Fruit fly (Drosophila melanogaster) whole organism, embryonic: ENCODE measurements around the gene mthl14.

Experiments
- CG13287 ChIP-seq: fragments of 200-800 bp; sonication (Bioruptor generic); IDR thresholded peaks from 2 replicates; pipeline ENCODE4 v1.3.6; 2022; ENCODE audit warnings: missing biosample characterization, missing genetic modification characterization; ENCODE audit not compliant: partially characterized antibody
- CG13894 ChIP-seq: fragments of 200-800 bp; sonication (Bioruptor generic); optimal IDR thresholded peaks from 3 replicates; lab custom pipeline; 2018; ENCODE audit warnings: missing biosample characterization, mild to moderate bottlenecking, missing genetic modification characterization, moderate library complexity
- CG15011 ChIP-seq: fragments of 200-800 bp; sonication (Bioruptor generic); optimal IDR thresholded peaks from 3 replicates; lab custom pipeline; 2018; ENCODE audit warnings: missing biosample characterization, mild to moderate bottlenecking, missing genetic modification characterization
- CG17829 ChIP-seq: fragments of 200-800 bp; optimal IDR thresholded peaks from 2 replicates; lab custom pipeline; 2019; ENCODE audit warnings: missing biosample characterization, mild to moderate bottlenecking, missing genetic modification characterization, moderate library complexity
- CG2202 ChIP-seq: fragments of 200-800 bp; sonication (Bioruptor generic); optimal IDR thresholded peaks from 2 replicates; lab custom pipeline; 2018; ENCODE audit warnings: missing biosample characterization, mild to moderate bottlenecking, missing genetic modification characterization
- CG30431 ChIP-seq: fragments of 200-800 bp; sonication (Bioruptor generic); optimal IDR thresholded peaks from 2 replicates; lab custom pipeline; 2017; ENCODE audit warnings: missing biosample characterization, missing genetic modification characterization
- CG3065 ChIP-seq: fragments of 200-800 bp; sonication (Bioruptor generic); optimal IDR thresholded peaks from 2 replicates; lab custom pipeline; 2016; ENCODE audit warnings: missing biosample characterization, missing genetic modification characterization
- CG34376 ChIP-seq: fragments of 200-800 bp; sonication (Bioruptor generic); optimal IDR thresholded peaks from 2 replicates; lab custom pipeline; 2018; ENCODE audit warnings: missing biosample characterization, mild to moderate bottlenecking, missing genetic modification characterization
- CG34422 ChIP-seq: fragments of 200-800 bp; sonication (Bioruptor generic); IDR thresholded peaks from 3 replicates; pipeline ENCODE4 v1.3.6; 2022; ENCODE audit warnings: missing biosample characterization, missing genetic modification characterization
- CG5180 ChIP-seq: fragments of 200-800 bp; sonication (Bioruptor generic); optimal IDR thresholded peaks from 3 replicates; lab custom pipeline; 2017; ENCODE audit warnings: missing biosample characterization, missing genetic modification characterization, mild to moderate bottlenecking, moderate library complexity, missing genetic modification reagents
- CG5953 ChIP-seq: fragments of 200-800 bp; sonication (Bioruptor generic); IDR thresholded peaks from 2 replicates; pipeline ENCODE4 v1.3.6; 2022; ENCODE audit warnings: missing biosample characterization, missing genetic modification characterization
- CG8290 ChIP-seq, 3 experiments: fragments of 200-800 bp; sonication (Bioruptor generic); optimal IDR thresholded peaks; 2 replicates each; lab custom pipeline; 2016 to 2019; ENCODE audit warnings: missing biosample characterization in 3 of 3, missing genetic modification characterization in 3 of 3, mild to moderate bottlenecking in 2 of 3, moderate library complexity in 1 of 3
- CG9876 ChIP-seq: fragments of 200-800 bp; sonication (Bioruptor generic); optimal IDR thresholded peaks from 2 replicates; lab custom pipeline; 2016; ENCODE audit warnings: missing biosample characterization, missing genetic modification characterization
- Dbx ChIP-seq: fragments of 200-800 bp; sonication (Bioruptor generic); IDR thresholded peaks from 3 replicates; pipeline ENCODE4 v1.3.6; 2022; ENCODE audit warnings: missing biosample characterization, missing genetic modification characterization
- HLH4C ChIP-seq: fragments of 200-800 bp; sonication (Bioruptor generic); IDR thresholded peaks from 3 replicates; pipeline ENCODE4 v1.3.6; 2022; ENCODE audit warnings: missing biosample characterization, missing genetic modification characterization; ENCODE audit not compliant: partially characterized antibody
- HLHmδ ChIP-seq: fragments of 200-800 bp; sonication (Bioruptor generic); optimal IDR thresholded peaks from 2 replicates; lab custom pipeline; 2018; ENCODE audit warnings: missing biosample characterization, mild to moderate bottlenecking, missing genetic modification characterization, moderate library complexity
- HmgD ChIP-seq: fragments of 200-800 bp; sonication (Bioruptor generic); optimal IDR thresholded peaks from 3 replicates; lab custom pipeline; 2016; ENCODE audit warnings: missing biosample characterization, missing genetic modification characterization
- Jarid2 ChIP-seq: fragments of 200-800 bp; sonication (Bioruptor generic); optimal IDR thresholded peaks from 3 replicates; lab custom pipeline; 2017; ENCODE audit warnings: mild to moderate bottlenecking, missing biosample characterization, missing genetic modification reagents, missing genetic modification characterization
- MTF-1 ChIP-seq: fragments of 200-800 bp; sonication (Bioruptor generic); optimal IDR thresholded peaks from 2 replicates; lab custom pipeline; 2018; ENCODE audit warnings: missing biosample characterization, mild to moderate bottlenecking, missing genetic modification characterization, borderline replicate concordance
- Max ChIP-seq: fragments of 200-800 bp; sonication (Bioruptor generic); optimal IDR thresholded peaks from 2 replicates; lab custom pipeline; 2016; ENCODE audit warnings: missing biosample characterization, mild to moderate bottlenecking, missing genetic modification characterization
- Med ChIP-seq: fragments of 200-800 bp; sonication (Bioruptor generic); peaks from one replicate; lab custom pipeline; 2016; ENCODE audit warnings: missing biosample characterization, missing genetic modification characterization, mild to moderate bottlenecking, inconsistent platforms, moderate library complexity
- Nf-YC ChIP-seq: fragments of 200-800 bp; optimal IDR thresholded peaks from 3 replicates; lab custom pipeline; 2019; ENCODE audit warnings: missing biosample characterization, mild to moderate bottlenecking, missing genetic modification characterization, moderate library complexity
- Opbp ChIP-seq: fragments of 200-800 bp; sonication (Bioruptor generic); IDR thresholded peaks from 3 replicates; pipeline ENCODE4 v1.3.6; 2022; ENCODE audit warnings: missing biosample characterization, missing genetic modification characterization; ENCODE audit not compliant: partially characterized antibody
- Optix ChIP-seq: fragments of 200-800 bp; sonication (Bioruptor generic); IDR thresholded peaks from 3 replicates; pipeline ENCODE4 v1.3.6; 2022; ENCODE audit warnings: missing biosample characterization, missing genetic modification characterization
- Scr ChIP-seq: fragments of 200-800 bp; sonication (Bioruptor generic); IDR thresholded peaks from 2 replicates; pipeline ENCODE4 v1.3.6; 2022; ENCODE audit warnings: missing biosample characterization, missing genetic modification characterization; ENCODE audit not compliant: partially characterized antibody
- Trl ChIP-seq, 3 experiments: fragments of >200 bp in 2 of 3; fragments of 200-800 bp in 1 of 3; sonication (Bioruptor generic) in 1 of 3; optimal IDR thresholded peaks; 2 replicates in 1 of 3; 3 replicates in 2 of 3; lab custom pipeline; 2016 to 2017; ENCODE audit warnings: missing biosample characterization in 1 of 3, missing genetic modification characterization in 1 of 3
- ato ChIP-seq: fragments of 200-800 bp; sonication (Bioruptor generic); IDR thresholded peaks from 2 replicates; pipeline ENCODE4 v1.3.6; 2022; ENCODE audit warnings: missing biosample characterization, missing genetic modification characterization; ENCODE audit not compliant: partially characterized antibody
- bbx ChIP-seq: fragments of 200-800 bp; sonication (Bioruptor generic); IDR thresholded peaks from 2 replicates; pipeline ENCODE4 v1.3.6; 2022; ENCODE audit warnings: missing biosample characterization, missing genetic modification characterization; ENCODE audit not compliant: partially characterized antibody
- bowl ChIP-seq: fragments of 200-800 bp; sonication (Bioruptor generic); IDR thresholded peaks from 2 replicates; pipeline ENCODE4 v1.3.6; 2022; ENCODE audit warnings: missing biosample characterization, missing genetic modification characterization
- chm ChIP-seq: fragments of 200-800 bp; sonication (Bioruptor generic); IDR thresholded peaks from 2 replicates; pipeline ENCODE4 v1.3.6; 2022; ENCODE audit warnings: missing biosample characterization, missing genetic modification characterization
- ewg ChIP-seq: fragments of 200-800 bp; sonication (Bioruptor generic); optimal IDR thresholded peaks from 3 replicates; lab custom pipeline; 2017; ENCODE audit warnings: mild to moderate bottlenecking, missing biosample characterization, missing genetic modification reagents, missing genetic modification characterization
- gcm ChIP-seq: fragments of 200-800 bp; sonication (Bioruptor generic); optimal IDR thresholded peaks from 2 replicates; lab custom pipeline; 2019; ENCODE audit warnings: missing biosample characterization, mild to moderate bottlenecking, missing genetic modification characterization, moderate library complexity
- her ChIP-seq: fragments of 200-800 bp; sonication (Bioruptor generic); optimal IDR thresholded peaks from 2 replicates; lab custom pipeline; 2016; ENCODE audit warnings: missing biosample characterization, missing genetic modification characterization
- inv ChIP-seq: fragments of 200-800 bp; sonication (Bioruptor generic); IDR thresholded peaks from 2 replicates; pipeline ENCODE4 v1.3.6; 2022; ENCODE audit warnings: missing biosample characterization, missing genetic modification characterization; ENCODE audit not compliant: partially characterized antibody
- nerfin-1 ChIP-seq: fragments of 200-800 bp; sonication (Bioruptor generic); optimal IDR thresholded peaks from 3 replicates; lab custom pipeline; 2019; ENCODE audit warnings: missing biosample characterization, mild to moderate bottlenecking, missing genetic modification characterization, moderate library complexity
- nerfin-2 ChIP-seq: fragments of 200-800 bp; sonication (Bioruptor generic); IDR thresholded peaks from 2 replicates; pipeline ENCODE4 v1.3.6; 2022; ENCODE audit warnings: missing biosample characterization, missing genetic modification characterization; ENCODE audit not compliant: partially characterized antibody
- psq ChIP-seq: fragments of 200-800 bp; sonication (Bioruptor generic); optimal IDR thresholded peaks from 2 replicates; lab custom pipeline; 2017; ENCODE audit warnings: missing biosample characterization, missing genetic modification characterization
- sens-2 ChIP-seq: fragments of 200-800 bp; sonication (Bioruptor generic); IDR thresholded peaks from 2 replicates; pipeline ENCODE4 v1.3.6; 2022; ENCODE audit warnings: missing biosample characterization, missing genetic modification characterization
- sna ChIP-seq: fragments of 200-800 bp; sonication (Bioruptor generic); IDR thresholded peaks from 2 replicates; pipeline ENCODE4 v1.3.6; 2022; ENCODE audit warnings: missing biosample characterization, missing genetic modification characterization; ENCODE audit not compliant: partially characterized antibody
- sob ChIP-seq: fragments of 200-800 bp; sonication (Bioruptor generic); IDR thresholded peaks from 2 replicates; pipeline ENCODE4 v1.3.6; 2022; ENCODE audit warnings: missing biosample characterization, missing genetic modification characterization
- sr ChIP-seq: fragments of 200-800 bp; sonication (Bioruptor generic); IDR thresholded peaks from 3 replicates; pipeline ENCODE4 v1.3.6; 2022; ENCODE audit warnings: missing biosample characterization, missing genetic modification characterization
- vvl ChIP-seq: fragments of 200-800 bp; sonication (Bioruptor generic); IDR thresholded peaks from 2 replicates; pipeline ENCODE4 v1.3.6; 2022; ENCODE audit warnings: missing biosample characterization, missing genetic modification characterization

The mthl14 gene

DNA sequence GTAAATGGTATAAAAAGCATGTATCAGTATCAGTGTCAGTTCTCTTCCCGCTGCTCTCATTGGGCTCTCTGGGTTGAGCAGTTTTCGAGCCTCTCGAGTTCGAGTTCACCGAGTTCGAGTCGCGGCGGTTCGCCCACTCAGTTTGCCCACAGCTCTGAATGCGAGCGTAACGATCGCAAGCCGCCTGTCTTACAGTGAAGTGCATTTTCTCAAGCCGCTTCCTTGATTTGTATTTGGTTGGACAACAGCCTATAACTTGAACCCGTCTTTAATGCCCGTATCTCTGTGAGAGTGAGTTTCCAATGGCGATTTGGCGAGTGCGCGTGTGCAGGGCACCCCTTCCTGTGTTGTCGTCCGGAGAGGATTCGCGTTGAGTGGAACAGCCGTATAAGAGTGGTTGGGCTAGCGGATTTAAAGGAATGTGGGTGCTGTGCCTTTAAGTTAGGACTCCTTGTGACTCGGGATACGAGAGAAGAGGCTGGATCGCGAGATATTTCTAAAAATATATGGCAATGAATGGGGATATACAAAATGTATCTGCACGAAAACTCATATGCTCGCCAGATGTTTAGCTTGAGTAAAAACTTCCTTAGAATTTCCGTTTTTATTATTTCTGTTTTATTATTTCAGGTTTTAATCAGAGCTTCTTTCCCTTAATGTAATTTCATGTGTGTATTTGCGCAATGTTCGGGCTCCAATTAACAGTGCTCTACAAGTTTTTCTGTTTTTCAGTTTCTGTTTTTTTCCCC is 24.4 kb downstream of the mthl14 start (continued):
- TF ChIP-seq Scr (GFP tag; lab: Robert Waterston, UW) (peak; percentile 57), sob (GFP tag; lab: Robert Waterston, UW) (peak; percentile 31; the same call in 1 of the 2 replicates), gcm (GFP tag; lab: Kevin White, UChicago) (peak; percentile 77), Med (GFP tag; lab: Kevin White, UChicago) (peak; percentile 72), CG13894 (tag; lab: Kevin White, UChicago) (peak; percentile 43), sens-2 (peak; percentile 42; the same call in 1 of the 2 replicates), Optix (GFP tag; lab: Robert Waterston, UW) (no peak), CG30431 (GFP tag; lab: Kevin White, UChicago) (no peak), nerfin-1 (peak; percentile 78), Max (GFP tag; lab: Kevin White, UChicago) (no peak), her (GFP tag; lab: Kevin White, UChicago) (peak; percentile 16), bowl (GFP tag; lab: Robert Waterston, UW) (no peak), CG2202 (tag; lab: Kevin White, UChicago) (no peak), ato (GFP tag; lab: Robert Waterston, UW) (peak; percentile 64; the same call in 1 of the 2 replicates), Jarid2 (peak; percentile 94), CG8290 (GFP tag; optimal IDR thresholded peaks at IDR 0.05; lab: Kevin White, UChicago) (no peak), CG8290 (tag; optimal IDR thresholded peaks at IDR 0.05; lab: Kevin White, UChicago) (peak in 1 of 2 experiments; percentile 46), CG34376 (GFP tag; lab: Kevin White, UChicago) (no peak), bbx (GFP tag; lab: Robert Waterston, UW) (peak; percentile 78), sr (GFP tag; lab: Robert Waterston, UW) (peak; percentile 88), Opbp (GFP tag; lab: Robert Waterston, UW) (peak; percentile 63; the same call in 1 of the 3 replicates), Nf-YC (tag; lab: Kevin White, UChicago) (peak; percentile 13), inv (GFP tag; lab: Robert Waterston, UW) (0 out of 2 replicates have a peak, but pooled peaks have one; percentile 22), CG13287 (peak; percentile 51; the same call in 1 of the 2 replicates), HmgD (GFP tag; lab: Kevin White, UChicago) (no peak), CG5953 (peak; percentile 42; the same call in 1 of the 2 replicates), CG34422 (GFP tag; lab: Robert Waterston, UW) (peak; percentile 34; the same call in 1 of the 3 replicates), MTF-1 (GFP tag; lab: Kevin White, UChicago) (no peak), HLH4C (GFP tag; lab: Robert Waterston, UW) (peak; percentile 39; the same call in 1 of the 3 replicates), Dbx (GFP tag; lab: Robert Waterston, UW) (0 out of 3 replicates have a peak, but pooled peaks have one; percentile 28), HLHmδ (GFP tag; lab: Kevin White, UChicago) (peak; percentile 75), ewg (GFP tag; lab: Kevin White, UChicago) (peak; percentile 72), CG17829 (tag; lab: Kevin White, UChicago) (peak; percentile 2), chm (GFP tag; lab: Robert Waterston, UW) (peak; percentile 80), nerfin-2 (GFP tag; lab: Robert Waterston, UW) (peak; percentile 29; the same call in 1 of the 2 replicates), CG5180 (GFP tag; lab: Kevin White, UChicago) (peak; percentile 88), CG15011 (no peak), Trl (optimal IDR thresholded peaks at IDR 0.05; lab: Kevin White, UChicago) (peak; percentile 88 to 91), Trl (GFP tag; optimal IDR thresholded peaks at IDR 0.05; lab: Kevin White, UChicago) (no peak), psq (GFP tag; lab: Kevin White, UChicago) (no peak), CG3065 (GFP tag; lab: Kevin White, UChicago) (no peak), CG9876 (GFP tag; lab: Kevin White, UChicago) (no peak), sna (GFP tag; lab: Robert Waterston, UW) (0 out of 2 replicates have a peak, but pooled peaks have one; percentile 46), vvl (GFP tag; lab: Robert Waterston, UW) (peak; percentile 47; the same call in 1 of the 2 replicates)
